Fruit fly (Drosophila melanogaster) whole organism, pupa: Measurements from ENCODE around the gene Tmc.

Experiments used
- CG32121 ChIP-seq: fragments of 200-800 bp; sonication (Bioruptor generic); IDR thresholded peaks from 2 replicates; pipeline ENCODE4 v1.3.6; 2022; ENCODE audit warnings: missing biosample characterization, missing genetic modification characterization
- Ets98B ChIP-seq: fragments of 200-800 bp; sonication (Bioruptor generic); IDR thresholded peaks from 2 replicates; pipeline ENCODE4 v1.3.6; 2022; ENCODE audit warnings: missing biosample characterization, missing genetic modification characterization
- Pif1A ChIP-seq: fragments of 200-800 bp; sonication (Bioruptor generic); optimal IDR thresholded peaks from 3 replicates; lab custom pipeline; 2016; ENCODE audit warnings: missing biosample characterization, missing genetic modification characterization

DNA sequence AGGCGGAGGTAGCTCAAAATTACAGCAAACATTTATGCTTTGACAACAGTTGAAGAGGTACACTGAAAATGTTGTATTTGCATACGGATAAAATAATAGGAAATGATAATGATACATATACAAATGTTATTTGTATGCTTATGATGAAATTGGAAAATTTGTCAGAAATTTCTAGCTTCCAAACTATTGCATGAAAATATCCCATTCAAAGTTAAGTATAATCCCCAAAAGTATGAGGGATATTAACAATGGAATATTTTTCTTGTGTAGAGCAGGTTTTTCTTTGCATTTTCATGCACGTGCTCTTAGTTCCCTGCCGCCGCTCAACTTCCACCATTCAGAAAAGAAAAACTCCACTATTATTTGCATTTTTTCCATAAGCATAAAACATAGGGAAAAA, 42.6 kb upstream of the Tmc start:
- no peak for TF ChIP-seq Pif1A
- no peak for TF ChIP-seq Ets98B (GFP tag; lab: Robert Waterston, UW)
- no peak for TF ChIP-seq CG32121
